Fruit fly (Drosophila melanogaster): ENCODE data around the gene Tsp33B.
A peak's percentile ranks its signal among the peaks of the same experiment; 100 is the strongest.

The Tsp33B gene

DNA sequence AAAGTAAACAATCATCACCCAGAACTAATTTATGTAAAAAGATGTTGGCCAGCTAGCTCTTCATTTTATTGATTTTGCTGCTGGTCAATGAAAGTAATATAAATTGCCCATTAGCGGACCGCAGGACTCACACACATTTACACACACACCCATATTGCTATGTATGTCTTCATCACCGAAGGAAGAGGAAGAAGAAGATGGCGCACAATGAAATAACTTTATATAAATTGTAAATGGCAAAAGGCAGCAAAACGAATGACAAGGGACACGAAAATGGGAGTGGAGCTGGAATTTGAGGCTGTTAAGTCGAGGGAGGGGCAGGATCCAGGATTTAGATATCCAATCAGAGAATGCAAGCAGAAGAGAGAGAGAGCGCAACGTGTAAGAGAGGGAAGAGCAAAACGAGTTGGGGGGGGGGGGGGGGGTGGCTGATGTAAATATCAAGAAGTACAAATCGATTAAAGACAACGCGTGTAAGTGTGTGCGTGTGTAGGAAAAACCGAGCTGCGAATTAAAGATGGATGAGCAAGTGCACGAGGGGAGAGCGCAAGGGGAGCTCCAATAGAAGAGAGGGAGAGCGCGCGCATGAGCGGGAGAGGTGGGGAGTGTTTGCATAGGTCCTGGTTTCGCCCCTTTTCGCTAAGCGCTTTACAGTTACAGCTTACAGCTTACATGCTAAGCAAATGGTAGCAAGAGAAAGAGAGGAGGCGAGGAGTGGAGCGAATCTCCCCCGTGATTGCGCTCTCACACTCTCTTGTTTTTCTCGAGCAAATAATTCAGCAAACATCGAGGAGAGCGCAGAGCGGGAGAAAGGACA is 12.3 kb upstream of the Tsp33B start:
- TF ChIP-seq Eip78C (GFP tag) (peak; percentile 73), CG3919 (GFP tag; optimal IDR thresholded peaks at IDR 0.05) (peak; percentile 24), Sox15 (GFP tag; optimal IDR thresholded peaks at IDR 0.05) (no peak), CG6808 (GFP tag; optimal IDR thresholded peaks at IDR 0.05) (no peak), salr (GFP tag; optimal IDR thresholded peaks at IDR 0.05) (no peak), CG10669 (GFP tag; optimal IDR thresholded peaks at IDR 0.05) (no peak), svp (GFP tag) (no peak), CG6792 (GFP tag; optimal IDR thresholded peaks at IDR 0.05) (no peak), fd85E (GFP tag; optimal IDR thresholded peaks at IDR 0.05) (no peak), CG15336 (GFP tag; IDR thresholded peaks at IDR 0.05) (0 out of 2 replicates have a peak, but pooled peaks have one; percentile 15), CG3032 (tag; optimal IDR thresholded peaks at IDR 0.05) (no peak), CG11294 (GFP tag; IDR thresholded peaks at IDR 0.05) (no peak), Ets96B (tag; optimal IDR thresholded peaks at IDR 0.05) (no peak), eg (GFP tag; IDR thresholded peaks at IDR 0.05) (peak; percentile 23; the same call in 1 of the 3 replicates), Eip75B (GFP tag; optimal IDR thresholded peaks at IDR 0.05) (no peak), Lpt (GFP tag; optimal IDR thresholded peaks at IDR 0.05) (peak; percentile 26), CG32006 (GFP tag; optimal IDR thresholded peaks at IDR 0.05) (peak; percentile 12), achi (GFP tag; optimal IDR thresholded peaks at IDR 0.05) (no peak), CG6854 (GFP tag; optimal IDR thresholded peaks at IDR 0.05) (no peak), CG10631 (GFP tag; optimal IDR thresholded peaks at IDR 0.05) (no peak), Blimp-1 (GFP tag; optimal IDR thresholded peaks at IDR 0.05) (no peak), OdsH (GFP tag; optimal IDR thresholded peaks at IDR 0.05) (no peak), CG9139 (GFP tag; optimal IDR thresholded peaks at IDR 0.05) (peak; percentile 6), dsx (GFP tag; optimal IDR thresholded peaks at IDR 0.05; ENCODE audit: poor library complexity, severe bottlenecking) (peak; percentile 32), Eip93F (GFP tag; optimal IDR thresholded peaks at IDR 0.05) (no peak), ss (GFP tag; optimal IDR thresholded peaks at IDR 0.05) (peak; percentile 30 to 75), Sox14 (GFP tag; optimal IDR thresholded peaks at IDR 0.05) (peak; percentile 15), pdm3 (GFP tag; optimal IDR thresholded peaks at IDR 0.05) (no peak)

dm6 chr2L:11797127-11797526 is 5.0 kb upstream of the Tsp33B start:
- no peak for TF ChIP-seq dac (GFP tag; optimal IDR thresholded peaks at IDR 0.05)
- TF ChIP-seq CG4318 (GFP tag; optimal IDR thresholded peaks at IDR 0.05) = no peak
- no peak for TF ChIP-seq Eip78C (GFP tag)
- TF ChIP-seq net (GFP tag; optimal IDR thresholded peaks at IDR 0.05) = no peak
- no peak for TF ChIP-seq Smox (GFP tag; optimal IDR thresholded peaks at IDR 0.05)
- TF ChIP-seq CG6854 (GFP tag; optimal IDR thresholded peaks at IDR 0.05) = no peak
- TF ChIP-seq CG31627 (GFP tag; optimal IDR thresholded peaks at IDR 0.05) = no peak
- TF ChIP-seq CG9139 (GFP tag; optimal IDR thresholded peaks at IDR 0.05) = no peak
- no peak for TF ChIP-seq CG8319 (GFP tag; optimal IDR thresholded peaks at IDR 0.05)
- no peak for TF ChIP-seq CG10669 (GFP tag; optimal IDR thresholded peaks at IDR 0.05)
- TF ChIP-seq CG1621 (tag; optimal IDR thresholded peaks at IDR 0.05) = no peak
- TF ChIP-seq CG7368 (GFP tag; optimal IDR thresholded peaks at IDR 0.05) = no peak
- TF ChIP-seq topi (GFP tag; optimal IDR thresholded peaks at IDR 0.05) = no peak
- no peak for TF ChIP-seq pdm3 (GFP tag; optimal IDR thresholded peaks at IDR 0.05)
- TF ChIP-seq ss (GFP tag; optimal IDR thresholded peaks at IDR 0.05) = no peak
- TF ChIP-seq CG3032 (tag; optimal IDR thresholded peaks at IDR 0.05) = no peak

- TF ChIP-seq topi (GFP tag; optimal IDR thresholded peaks at IDR 0.05) = no peak
- no peak for TF ChIP-seq CG11762 (GFP tag; optimal IDR thresholded peaks at IDR 0.05; ENCODE audit: insufficient read depth)
- no peak for TF ChIP-seq fd85E (GFP tag; optimal IDR thresholded peaks at IDR 0.05)
- no peak for TF ChIP-seq spab (GFP tag; optimal IDR thresholded peaks at IDR 0.05)
- TF ChIP-seq dac (GFP tag; optimal IDR thresholded peaks at IDR 0.05) = no peak
- no peak for TF ChIP-seq CG7368 (GFP tag; optimal IDR thresholded peaks at IDR 0.05)
- TF ChIP-seq Eip78C (GFP tag) = no peak
- TF ChIP-seq CG16779 (tag; optimal IDR thresholded peaks at IDR 0.05) = no peak
Measured at dm6 chr2L:11793986-11794385, 1.8 kb upstream of the Tsp33B start, which contains the start of gene CG14937. CG14937 (minus strand) TSS chr2L:11794086.
